Worm (Caenorhabditis elegans): ENCODE measurements around the gene mccc-2.
A peak's percentile ranks its signal among the peaks of the same experiment; 100 is the strongest.

Gene mccc-2

ce11 chrIII:9138601-9139000 is 49.4 kb upstream of the mccc-2 start, which contains the start of gene ZK512.7:
TSS of gene ZK512.7 (minus strand) at chrIII:9138701.
- TF ChIP-seq irx-1 (tag; optimal IDR thresholded peaks at IDR 0.05) (no peak), C34B4.2 (tag; optimal IDR thresholded peaks at IDR 0.05) (no peak), fkh-4 (tag; optimal IDR thresholded peaks at IDR 0.05; ENCODE audit: borderline replicate concordance) (no peak), nhr-28 (tag; optimal IDR thresholded peaks at IDR 0.05) (no peak), elt-2 (tag; optimal IDR thresholded peaks at IDR 0.05) (no peak), tbx-2 (tag; optimal IDR thresholded peaks at IDR 0.05) (no peak), sptf-1 (tag; optimal IDR thresholded peaks at IDR 0.05) (no peak)

ce11 chrIII:9136587-9136986 is 47.4 kb upstream of the mccc-2 start, which contains the start of gene eat-4:
TSS of gene eat-4 (plus strand) at chrIII:9136887.
- peak; percentile 28 for TF ChIP-seq lin-14 (GFP tag; optimal IDR thresholded peaks at IDR 0.05)
- TF ChIP-seq unc-86 (tag; optimal IDR thresholded peaks at IDR 0.05), result no peak

- TF ChIP-seq Y116A8C.19 (tag; optimal IDR thresholded peaks at IDR 0.05; ENCODE audit: borderline replicate concordance) (no peak), ceh-8 (GFP tag; optimal IDR thresholded peaks at IDR 0.05) (no peak), mep-1 (tag; optimal IDR thresholded peaks at IDR 0.05) (no peak), hlh-4 (tag; optimal IDR thresholded peaks at IDR 0.05) (no peak), ama-1 (optimal IDR thresholded peaks at IDR 0.05) (no peak), nhr-11 (tag; optimal IDR thresholded peaks at IDR 0.05) (no peak), ztf-11 (tag; optimal IDR thresholded peaks at IDR 0.05) (no peak), ztf-4 (tag; optimal IDR thresholded peaks at IDR 0.05) (no peak), fkh-10 (GFP tag; optimal IDR thresholded peaks at IDR 0.05) (no peak), efl-1 (optimal IDR thresholded peaks at IDR 0.05) (no peak), efl-1 (GFP tag; optimal IDR thresholded peaks at IDR 0.05 in 1 of 2) (no peak), jun-1 (tag; optimal IDR thresholded peaks at IDR 0.05) (no peak), nhr-84 (tag; optimal IDR thresholded peaks at IDR 0.05) (no peak), lin-13 (GFP tag; optimal IDR thresholded peaks at IDR 0.05) (no peak), grh-1 (GFP tag; IDR thresholded peaks at IDR 0.05) (no peak), ceh-90 (tag; optimal IDR thresholded peaks at IDR 0.05) (no peak), fkh-8 (tag; optimal IDR thresholded peaks at IDR 0.05) (no peak), mef-2 (tag; optimal IDR thresholded peaks at IDR 0.05) (no peak)
These were observed 41.4 kb upstream of the mccc-2 start, which contains the start of gene ZK512.10 for ce11 chrIII:9130588-9130987. TSS of gene ZK512.10 (plus strand) at chrIII:9130888.

- peak; percentile 4 for TF ChIP-seq nhr-85 (tag)
- TF ChIP-seq sptf-1 (tag; optimal IDR thresholded peaks at IDR 0.05), result no peak
- TF ChIP-seq nhr-20 (tag; optimal IDR thresholded peaks at IDR 0.05), result peak; percentile 43
- peak; percentile 92 for TF ChIP-seq blmp-1 (tag; optimal IDR thresholded peaks at IDR 0.05)
- peak in 1 of 3 experiments; percentile 18 for TF ChIP-seq ceh-82 (tag; optimal IDR thresholded peaks at IDR 0.05)
- TF ChIP-seq zag-1 (tag; optimal IDR thresholded peaks at IDR 0.05), result no peak
- TF ChIP-seq swsn-7 (tag; optimal IDR thresholded peaks at IDR 0.05), result no peak
- TF ChIP-seq C16A3.4 (tag; optimal IDR thresholded peaks at IDR 0.05), result no peak
- TF ChIP-seq hlh-4 (tag; optimal IDR thresholded peaks at IDR 0.05), result no peak
- no peak for TF ChIP-seq lir-3 (tag; optimal IDR thresholded peaks at IDR 0.05; ENCODE audit: poor library complexity)
- no peak for TF ChIP-seq unc-30 (tag; optimal IDR thresholded peaks at IDR 0.05)
- no peak for TF ChIP-seq nhr-237 (tag; optimal IDR thresholded peaks at IDR 0.05)
- TF ChIP-seq nhr-71 (tag; optimal IDR thresholded peaks at IDR 0.05), result no peak
- TF ChIP-seq lin-35 (GFP tag; optimal IDR thresholded peaks at IDR 0.05), result peak; percentile 34 to 66
- TF ChIP-seq grh-1 (GFP tag; IDR thresholded peaks at IDR 0.05), result 0 out of 2 replicates have a peak, but pooled peaks have one; percentile 10
- peak; percentile 1 for TF ChIP-seq lin-15B (tag; optimal IDR thresholded peaks at IDR 0.05)
- peak; percentile 52 to 56 for TF ChIP-seq lsy-2 (tag; optimal IDR thresholded peaks at IDR 0.05)
- TF ChIP-seq efl-1 (optimal IDR thresholded peaks at IDR 0.05), result peak; percentile 43 to 61
- TF ChIP-seq efl-1 (GFP tag; optimal IDR thresholded peaks at IDR 0.05 in 1 of 2), result peak; percentile 54 to 96
- TF ChIP-seq ceh-88 (GFP tag; IDR thresholded peaks at IDR 0.05), result no peak
- TF ChIP-seq unc-98 (GFP tag; IDR thresholded peaks at IDR 0.05), result no peak
- TF ChIP-seq nhr-19 (GFP tag; conservative IDR thresholded peaks at IDR 0.05), result no peak
- TF ChIP-seq unc-130 (tag; optimal IDR thresholded peaks at IDR 0.05), result peak; percentile 4
- TF ChIP-seq nhr-28 (tag; optimal IDR thresholded peaks at IDR 0.05), result no peak
- no peak for TF ChIP-seq fos-1 (tag; optimal IDR thresholded peaks at IDR 0.05)
- TF ChIP-seq elt-2 (tag; optimal IDR thresholded peaks at IDR 0.05), result no peak
- no peak for TF ChIP-seq zip-4 (GFP tag; optimal IDR thresholded peaks at IDR 0.05)
- no peak for TF ChIP-seq nhr-76 (tag; optimal IDR thresholded peaks at IDR 0.05)
- peak; percentile 22 for TF ChIP-seq xbp-1 (tag; optimal IDR thresholded peaks at IDR 0.05)
- no peak for TF ChIP-seq C34B4.2 (tag; optimal IDR thresholded peaks at IDR 0.05)
These were observed 36.7 kb upstream of the mccc-2 start, which contains the start of gene sec-16A.1 for ce11 chrIII:9125789-9126304. TSS of gene sec-16A.1 (plus strand) at chrIII:9125839.
